Worm (Caenorhabditis elegans) whole organism, mixed stage, embryonic: Measurements from ENCODE around the gene nspd-7.

ENCODE experiments used
- bed-3 ChIP-seq: fragments of 200-800 bp; sonication (Bioruptor generic); optimal IDR thresholded peaks from 3 replicates; lab custom pipeline; 2018; ENCODE audit warnings: mild to moderate bottlenecking, missing genetic modification characterization, moderate library complexity, missing compliant biosample characterization
- elt-1 ChIP-seq: sonication (generic microtip); optimal IDR thresholded peaks from 2 replicates; lab custom pipeline; 2017; ENCODE audit warnings: missing genetic modification characterization, mild to moderate bottlenecking, missing compliant biosample characterization, antibody characterized with exemption, moderate library complexity, borderline replicate concordance; ENCODE audit not compliant: insufficient read depth
- mep-1 ChIP-seq: fragments of 150-350 bp; optimal IDR thresholded peaks from 2 replicates; lab custom pipeline; 2017; ENCODE audit warnings: missing biosample characterization, missing genetic modification reagents, missing genetic modification characterization, inconsistent platforms
- nhr-76 ChIP-seq: sonication (generic microtip); optimal IDR thresholded peaks from 2 replicates; lab custom pipeline; 2017; ENCODE audit warnings: missing biosample characterization, missing genetic modification characterization
- snpc-4 ChIP-seq: fragments of 150-350 bp; optimal IDR thresholded peaks from 2 replicates; lab custom pipeline; 2014; ENCODE audit warnings: missing biosample characterization, missing genetic modification characterization
- sptf-1 ChIP-seq: sonication (generic microtip); optimal IDR thresholded peaks from 2 replicates; lab custom pipeline; 2017; ENCODE audit warnings: mild to moderate bottlenecking, missing genetic modification characterization, moderate library complexity, missing compliant biosample characterization
- unc-39 ChIP-seq: fragments of 150-350 bp; optimal IDR thresholded peaks from 2 replicates; lab custom pipeline; 2014; ENCODE audit warnings: missing biosample characterization, missing genetic modification characterization

ce11 chrIV:10235279-10235829, 33.6 kb downstream of the nspd-7 start, which contains the start of gene ech-9:
- TF ChIP-seq snpc-4 (tag; lab: Kevin White, UChicago): no peak
- no peak for TF ChIP-seq elt-1 (tag; lab: Kevin White, UChicago)
- TF ChIP-seq bed-3: no peak
- TF ChIP-seq unc-39 (tag; lab: Kevin White, UChicago): no peak
- TF ChIP-seq nhr-76 (tag; lab: Kevin White, UChicago): no peak
- TF ChIP-seq sptf-1: no peak
- no peak for TF ChIP-seq mep-1
